Worm (Caenorhabditis elegans): ENCODE measurements around the gene D1005.10.

Gene D1005.10

ce11 chrX:1477932-1478331 is 8.1 kb downstream of the D1005.10 start (continued):
- peak; percentile 87 for TF ChIP-seq atf-7 (tag; optimal IDR thresholded peaks at IDR 0.05)
- peak; percentile 7 for TF ChIP-seq lin-54 (GFP tag; optimal IDR thresholded peaks at IDR 0.05)
- no peak for TF ChIP-seq K12H6.12 (tag; optimal IDR thresholded peaks at IDR 0.05)
- no peak for TF ChIP-seq T07F8.4 (tag; optimal IDR thresholded peaks at IDR 0.05)
- no peak for TF ChIP-seq F57A8.1 (GFP tag; optimal IDR thresholded peaks at IDR 0.05)
- 0 out of 2 replicates have a peak, but pooled peaks have one; percentile 21 for TF ChIP-seq egl-44 (GFP tag; IDR thresholded peaks at IDR 0.05)
- TF ChIP-seq pha-4 (tag; optimal IDR thresholded peaks at IDR 0.05): peak; percentile 18
- TF ChIP-seq ztf-26 (tag; optimal IDR thresholded peaks at IDR 0.05): peak; percentile 85
- TF ChIP-seq let-526 (GFP tag; IDR thresholded peaks at IDR 0.05): no peak
- no peak for TF ChIP-seq egrh-3 (GFP tag; IDR thresholded peaks at IDR 0.05)
- no peak for TF ChIP-seq B0336.3 (GFP tag; IDR thresholded peaks at IDR 0.05)

- TF ChIP-seq gei-17 (GFP tag; optimal IDR thresholded peaks at IDR 0.05) (no peak), ztf-18 (tag; optimal IDR thresholded peaks at IDR 0.05) (no peak), B0261.1 (tag; optimal IDR thresholded peaks at IDR 0.05) (no peak), efl-1 (GFP tag; optimal IDR thresholded peaks at IDR 0.05) (peak; percentile 51), lin-26 (GFP tag; IDR thresholded peaks at IDR 0.05) (0 out of 2 replicates have a peak, but pooled peaks have one; percentile 12), F33H1.4 (GFP tag; IDR thresholded peaks at IDR 0.05) (no peak), cebp-1 (GFP tag; IDR thresholded peaks at IDR 0.05) (no peak), cebp-1 (tag; optimal IDR thresholded peaks at IDR 0.05) (peak; percentile 68), unc-62 (GFP tag; optimal IDR thresholded peaks at IDR 0.05) (no peak), zfh-2 (GFP tag; conservative IDR thresholded peaks at IDR 0.05) (peak; percentile 39; the same call in 1 of the 2 replicates), madf-8 (GFP tag; conservative IDR thresholded peaks at IDR 0.05) (0 out of 2 replicates have a peak, but pooled peaks have one; percentile 28), cebp-2 (GFP tag; IDR thresholded peaks at IDR 0.05) (no peak)
These were observed 10.0 kb downstream of the D1005.10 start for ce11 chrX:1476005-1476404.

- TF ChIP-seq efl-1 (GFP tag; optimal IDR thresholded peaks at IDR 0.05) (no peak), cebp-1 (GFP tag; IDR thresholded peaks at IDR 0.05) (no peak), cebp-1 (tag; optimal IDR thresholded peaks at IDR 0.05) (peak; percentile 67), F57A8.1 (GFP tag; optimal IDR thresholded peaks at IDR 0.05) (no peak), gei-17 (GFP tag; optimal IDR thresholded peaks at IDR 0.05) (no peak), dpff-1 (tag; optimal IDR thresholded peaks at IDR 0.05) (no peak), Y95B8A.8 (GFP tag; IDR thresholded peaks at IDR 0.05) (no peak), rpc-1 (optimal IDR thresholded peaks at IDR 0.05) (peak; percentile 16), rpc-1 (tag; optimal IDR thresholded peaks at IDR 0.05) (peak; percentile 57)
These were observed 12.2 kb downstream of the D1005.10 start for ce11 chrX:1473794-1474193.

ce11 chrX:1472880-1473279 is 13.1 kb downstream of the D1005.10 start, which contains the start of gene D1005.5:
Gene D1005.5 (minus strand): TSS chrX:1472980.
- TF ChIP-seq atf-7 (tag; optimal IDR thresholded peaks at IDR 0.05) (no peak), sea-2 (GFP tag; IDR thresholded peaks at IDR 0.05) (no peak), tlf-1 (GFP tag; optimal IDR thresholded peaks at IDR 0.05) (no peak), xnd-1 (tag; optimal IDR thresholded peaks at IDR 0.05) (no peak), cebp-1 (GFP tag; IDR thresholded peaks at IDR 0.05) (no peak), cebp-1 (tag; optimal IDR thresholded peaks at IDR 0.05) (peak; percentile 22), let-526 (GFP tag; IDR thresholded peaks at IDR 0.05) (no peak)

- TF ChIP-seq madf-6 (GFP tag; IDR thresholded peaks at IDR 0.05) (no peak), cebp-1 (GFP tag; IDR thresholded peaks at IDR 0.05) (no peak), cebp-1 (tag; optimal IDR thresholded peaks at IDR 0.05) (peak; percentile 73), nhr-120 (GFP tag; IDR thresholded peaks at IDR 0.05) (no peak), ets-4 (GFP tag; optimal IDR thresholded peaks at IDR 0.05) (no peak), xnd-1 (tag; optimal IDR thresholded peaks at IDR 0.05) (no peak), snpc-4 (GFP tag; optimal IDR thresholded peaks at IDR 0.05) (no peak), snpc-4 (tag; optimal IDR thresholded peaks at IDR 0.05) (peak in 2 of 4 experiments; percentile 78 to 81), B0261.1 (tag; optimal IDR thresholded peaks at IDR 0.05) (no peak)
These were observed 14.8 kb downstream of the D1005.10 start for ce11 chrX:1471232-1471631.
